Worm (Caenorhabditis elegans) whole organism, midembryonic: Measurements from ENCODE around the gene oxy-4.

Experiments used
- T22C8.4 ChIP-seq: fragments of 200-800 bp; sonication (Bioruptor generic); IDR thresholded peaks from 2 replicates; pipeline ENCODE4 v1.3.6; 2022; ENCODE audit warnings: missing genetic modification characterization, missing compliant biosample characterization
- cog-1 ChIP-seq: sonication (generic microtip); optimal IDR thresholded peaks from 2 replicates; lab custom pipeline; 2016; ENCODE audit warnings: missing genetic modification characterization, missing compliant biosample characterization
- flt-1 ChIP-seq: fragments of 200-800 bp; sonication (Bioruptor generic); IDR thresholded peaks from 2 replicates; pipeline ENCODE4 v1.3.6; 2022; ENCODE audit warnings: missing genetic modification characterization, missing compliant biosample characterization
- klf-2 ChIP-seq: fragments of 200-800 bp; sonication (Bioruptor generic); conservative IDR thresholded peaks from 2 replicates; pipeline ENCODE4 v1.3.6; 2022; ENCODE audit warnings: missing genetic modification reagents, missing genetic modification characterization, missing compliant biosample characterization
- med-1 ChIP-seq: sonication (generic microtip); optimal IDR thresholded peaks from 2 replicates; lab custom pipeline; 2017; ENCODE audit warnings: missing genetic modification characterization, mild to moderate bottlenecking, missing compliant biosample characterization, antibody characterized with exemption, missing genetic modification reagents; ENCODE audit not compliant: insufficient read depth
- ref-1 ChIP-seq: fragments of 200-800 bp; sonication (Bioruptor generic); conservative IDR thresholded peaks from 2 replicates; pipeline ENCODE4 v1.3.6; 2022; ENCODE audit warnings: missing genetic modification reagents, missing genetic modification characterization, missing compliant biosample characterization
- tab-1 ChIP-seq: fragments of 200-800 bp; sonication (Bioruptor generic); IDR thresholded peaks from 2 replicates; pipeline ENCODE4 v1.3.6; 2022; ENCODE audit warnings: missing genetic modification characterization, missing compliant biosample characterization
- ztf-23 ChIP-seq: fragments of 200-800 bp; sonication (Bioruptor generic); IDR thresholded peaks from 2 replicates; pipeline ENCODE4 v1.3.6; 2022; ENCODE audit warnings: missing genetic modification reagents, missing genetic modification characterization, missing compliant biosample characterization
- ztf-29 ChIP-seq: fragments of 200-800 bp; sonication (Bioruptor generic); IDR thresholded peaks from 2 replicates; pipeline ENCODE4 v1.3.6; 2022; ENCODE audit warnings: missing genetic modification reagents, missing genetic modification characterization, missing compliant biosample characterization

DNA sequence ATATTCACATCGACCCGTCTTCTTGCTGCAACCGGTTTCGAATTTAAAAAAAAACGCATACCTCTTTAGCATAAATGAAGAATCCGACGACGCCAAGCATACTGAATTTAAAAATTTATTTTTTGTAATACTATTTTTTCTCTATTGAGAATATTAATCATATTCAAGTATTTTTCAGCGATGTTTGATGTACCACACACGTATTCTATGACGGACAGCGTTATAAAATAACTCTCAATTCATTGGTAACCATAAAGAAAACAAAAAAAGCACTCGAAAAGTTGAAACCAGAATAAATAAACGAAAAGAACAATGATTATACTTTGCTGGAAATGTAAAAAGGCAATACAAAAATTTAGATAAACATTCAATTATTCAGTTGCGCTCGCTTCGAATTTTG, 931 bp upstream of the oxy-4 start, which contains the start of gene T10F2.5:
- no peak for TF ChIP-seq flt-1 (GFP tag; lab: Robert Waterston, UW)
- TF ChIP-seq tab-1: no peak
- no peak for TF ChIP-seq ztf-23 (GFP tag; lab: Robert Waterston, UW)
- TF ChIP-seq cog-1 (tag; lab: Kevin White, UChicago): no peak
- TF ChIP-seq ztf-29 (GFP tag; lab: Robert Waterston, UW): no peak
- TF ChIP-seq T22C8.4 (GFP tag; lab: Robert Waterston, UW): no peak
- TF ChIP-seq ref-1: no peak
- no peak for TF ChIP-seq klf-2 (GFP tag; lab: Robert Waterston, UW)
- TF ChIP-seq med-1 (GFP tag; lab: Kevin White, UChicago): no peak
